Worm (Caenorhabditis elegans) whole organism, L1 larva: ENCODE data around the gene F38G1.3.

Experiments used
- C16A3.4 ChIP-seq: fragments of 150-350 bp; optimal IDR thresholded peaks from 2 replicates; lab custom pipeline; 2014; ENCODE audit warnings: missing biosample characterization, missing genetic modification characterization
- Y116A8C.19 ChIP-seq: sonication (generic microtip); optimal IDR thresholded peaks from 2 replicates; lab custom pipeline; 2016; ENCODE audit warnings: missing compliant biosample characterization, missing genetic modification characterization, borderline replicate concordance
- aha-1 ChIP-seq: fragments of 150-350 bp; optimal IDR thresholded peaks from 2 replicates; lab custom pipeline; 2014; ENCODE audit warnings: missing biosample characterization, missing genetic modification characterization
- alr-1 ChIP-seq: fragments of 200-800 bp; sonication (Bioruptor generic); optimal IDR thresholded peaks from 2 replicates; lab custom pipeline; 2018; ENCODE audit warnings: borderline replicate concordance, mild to moderate bottlenecking, missing genetic modification characterization, missing compliant biosample characterization
- ama-1 ChIP-seq: fragments of 150-350 bp; optimal IDR thresholded peaks from 2 replicates; lab custom pipeline; 2014
- blmp-1 ChIP-seq: fragments of 150-350 bp; optimal IDR thresholded peaks from 2 replicates; lab custom pipeline; 2014; ENCODE audit warnings: missing biosample characterization, missing genetic modification characterization
- ceh-63 ChIP-seq: fragments of 200-800 bp; sonication (Bioruptor generic); optimal IDR thresholded peaks from 2 replicates; lab custom pipeline; 2018; ENCODE audit warnings: mild to moderate bottlenecking, missing genetic modification characterization, missing compliant biosample characterization
- ceh-8 ChIP-seq: fragments of 200-800 bp; sonication (Bioruptor generic); optimal IDR thresholded peaks from 2 replicates; lab custom pipeline; 2018; ENCODE audit warnings: mild to moderate bottlenecking, missing genetic modification characterization, moderate library complexity, missing compliant biosample characterization
- ceh-90 ChIP-seq: sonication (generic microtip); optimal IDR thresholded peaks from 2 replicates; lab custom pipeline; 2016; ENCODE audit warnings: missing genetic modification characterization, missing compliant biosample characterization
- efl-3 ChIP-seq: fragments of 200-800 bp; sonication (Bioruptor generic); optimal IDR thresholded peaks from 2 replicates; lab custom pipeline; 2018; ENCODE audit warnings: mild to moderate bottlenecking, missing genetic modification characterization, missing compliant biosample characterization
- elt-3 ChIP-seq, 6 experiments: fragments of 150-350 bp in 1 of 6; sonication (generic microtip); optimal IDR thresholded peaks; 2 replicates each; lab custom pipeline; 2017 to 2018; ENCODE audit warnings: missing biosample characterization in 6 of 6, missing genetic modification characterization in 6 of 6, inconsistent platforms in 1 of 6
- ets-5 ChIP-seq: fragments of 200-800 bp; sonication (Bioruptor generic); IDR thresholded peaks from 2 replicates; pipeline ENCODE4 v1.3.6; 2022; ENCODE audit warnings: missing genetic modification characterization, missing compliant biosample characterization
- fkh-10 ChIP-seq: sonication (generic microtip); optimal IDR thresholded peaks from 2 replicates; lab custom pipeline; 2017; ENCODE audit warnings: missing biosample characterization, missing genetic modification reagents, missing genetic modification characterization
- fkh-8 ChIP-seq: sonication (generic microtip); optimal IDR thresholded peaks from 2 replicates; lab custom pipeline; 2016; ENCODE audit warnings: mild to moderate bottlenecking, missing genetic modification characterization, missing compliant biosample characterization
- grh-1 ChIP-seq: fragments of 200-800 bp; sonication (Bioruptor generic); IDR thresholded peaks from 2 replicates; pipeline ENCODE4 v1.3.6; 2022; ENCODE audit warnings: missing genetic modification reagents, missing genetic modification characterization, missing compliant biosample characterization
- irx-1 ChIP-seq: sonication (generic microtip); optimal IDR thresholded peaks from 2 replicates; lab custom pipeline; 2016; ENCODE audit warnings: missing genetic modification characterization, missing compliant biosample characterization
- jun-1 ChIP-seq: fragments of 150-350 bp; optimal IDR thresholded peaks from 2 replicates; lab custom pipeline; 2014; ENCODE audit warnings: missing biosample characterization, missing genetic modification reagents, missing genetic modification characterization
- lin-13 ChIP-seq: fragments of 150-350 bp; optimal IDR thresholded peaks from 2 replicates; lab custom pipeline; 2014; ENCODE audit warnings: missing biosample characterization, missing genetic modification reagents, missing genetic modification characterization
- lin-15B ChIP-seq: fragments of 150-350 bp; sonication (generic microtip); optimal IDR thresholded peaks from 3 replicates; lab custom pipeline; 2014; ENCODE audit warnings: missing biosample characterization, missing genetic modification characterization
- mep-1 ChIP-seq: fragments of 150-350 bp; optimal IDR thresholded peaks from 2 replicates; lab custom pipeline; 2014; ENCODE audit warnings: missing biosample characterization, missing genetic modification characterization
- nhr-11 ChIP-seq: fragments of 150-350 bp; optimal IDR thresholded peaks from 2 replicates; lab custom pipeline; 2014; ENCODE audit warnings: missing biosample characterization, missing genetic modification characterization
- nhr-12 ChIP-seq: sonication (generic microtip); optimal IDR thresholded peaks from 2 replicates; lab custom pipeline; 2017; ENCODE audit warnings: missing biosample characterization, missing genetic modification characterization
- nhr-28 ChIP-seq: fragments of 150-350 bp; optimal IDR thresholded peaks from 2 replicates; lab custom pipeline; 2014; ENCODE audit warnings: missing biosample characterization, missing genetic modification characterization
- nhr-47 ChIP-seq: sonication (generic microtip); optimal IDR thresholded peaks from 2 replicates; lab custom pipeline; 2016; ENCODE audit warnings: mild to moderate bottlenecking, missing genetic modification characterization, moderate library complexity, missing compliant biosample characterization
- nhr-71 ChIP-seq: sonication (generic microtip); optimal IDR thresholded peaks from 2 replicates; lab custom pipeline; 2016; ENCODE audit warnings: mild to moderate bottlenecking, missing genetic modification characterization, moderate library complexity, missing compliant biosample characterization
- nhr-76 ChIP-seq: sonication (generic microtip); optimal IDR thresholded peaks from 2 replicates; lab custom pipeline; 2017; ENCODE audit warnings: missing biosample characterization, missing genetic modification characterization
- nhr-84 ChIP-seq: sonication (generic microtip); optimal IDR thresholded peaks from 2 replicates; lab custom pipeline; 2017; ENCODE audit warnings: missing biosample characterization, missing genetic modification characterization
- nhr-85 ChIP-seq: sonication (generic microtip); peaks from one replicate; lab custom pipeline; 2016; ENCODE audit warnings: missing genetic modification characterization, inconsistent platforms, missing compliant biosample characterization
- pax-3 ChIP-seq: fragments of 200-800 bp; sonication (Bioruptor generic); optimal IDR thresholded peaks from 2 replicates; lab custom pipeline; 2018; ENCODE audit warnings: mild to moderate bottlenecking, missing genetic modification characterization, moderate library complexity, missing compliant biosample characterization
- pqm-1 ChIP-seq: sonication (generic microtip); optimal IDR thresholded peaks from 3 replicates; lab custom pipeline; 2017; ENCODE audit warnings: missing biosample characterization, missing genetic modification characterization
- rnt-1 ChIP-seq: sonication (generic microtip); optimal IDR thresholded peaks from 2 replicates; lab custom pipeline; 2016; ENCODE audit warnings: mild to moderate bottlenecking, missing genetic modification characterization, moderate library complexity, missing compliant biosample characterization
- skn-1 ChIP-seq: fragments of 150-350 bp; optimal IDR thresholded peaks from 2 replicates; lab custom pipeline; 2014; ENCODE audit warnings: missing biosample characterization, missing genetic modification characterization
- snpc-4 ChIP-seq: fragments of 150-350 bp; optimal IDR thresholded peaks from 2 replicates; lab custom pipeline; 2014; ENCODE audit warnings: missing biosample characterization, missing genetic modification characterization
- snu-23 ChIP-seq: sonication (generic microtip); optimal IDR thresholded peaks from 2 replicates; lab custom pipeline; 2016; ENCODE audit warnings: missing genetic modification characterization, missing compliant biosample characterization
- sox-4 ChIP-seq: sonication (generic microtip); optimal IDR thresholded peaks from 2 replicates; lab custom pipeline; 2016; ENCODE audit warnings: missing genetic modification characterization, missing compliant biosample characterization
- sptf-1 ChIP-seq: fragments of 150-350 bp; optimal IDR thresholded peaks from 2 replicates; lab custom pipeline; 2014; ENCODE audit warnings: missing biosample characterization, missing genetic modification characterization
- tlp-1 ChIP-seq: fragments of 150-350 bp; optimal IDR thresholded peaks from 2 replicates; lab custom pipeline; 2014; ENCODE audit warnings: missing biosample characterization, missing genetic modification characterization
- unc-130 ChIP-seq: fragments of 150-350 bp; optimal IDR thresholded peaks from 2 replicates; lab custom pipeline; 2017; ENCODE audit warnings: missing biosample characterization, missing genetic modification characterization, inconsistent platforms
- unc-98 ChIP-seq: fragments of 200-800 bp; sonication (Bioruptor generic); IDR thresholded peaks from 2 replicates; pipeline ENCODE4 v1.3.6; 2022; ENCODE audit warnings: missing genetic modification characterization, missing compliant biosample characterization
- zag-1 ChIP-seq: fragments of 150-350 bp; optimal IDR thresholded peaks from 2 replicates; lab custom pipeline; 2014; ENCODE audit warnings: missing biosample characterization, missing genetic modification characterization
- zip-4 ChIP-seq: fragments of 200-800 bp; sonication (Bioruptor generic); optimal IDR thresholded peaks from 2 replicates; lab custom pipeline; 2018; ENCODE audit warnings: mild to moderate bottlenecking, missing genetic modification characterization, moderate library complexity, missing compliant biosample characterization
- ztf-11 ChIP-seq, 2 experiments: sonication (generic microtip); optimal IDR thresholded peaks; 2 replicates each; lab custom pipeline; 2016 to 2017; ENCODE audit warnings: missing genetic modification characterization in 2 of 2, missing biosample characterization in 1 of 2, missing compliant biosample characterization in 1 of 2

The F38G1.3 gene

ce11 chrX:461623-462022 lies 14.7 kb upstream of the F38G1.3 start:
- no peak for TF ChIP-seq mep-1 (tag; lab: Kevin White, UChicago)
- TF ChIP-seq nhr-76: no peak
- TF ChIP-seq alr-1 (tag; lab: Kevin White, UChicago): no peak
- TF ChIP-seq nhr-28 (tag; lab: Kevin White, UChicago): no peak
- no peak for TF ChIP-seq nhr-47
- no peak for TF ChIP-seq unc-130
- TF ChIP-seq pax-3 (tag; lab: Kevin White, UChicago): no peak
- no peak for TF ChIP-seq zag-1 (tag; lab: Kevin White, UChicago)
- TF ChIP-seq ceh-8 (GFP tag; lab: Kevin White, UChicago): no peak
- TF ChIP-seq aha-1 (tag; lab: Kevin White, UChicago): no peak
- TF ChIP-seq zip-4 (GFP tag; lab: Kevin White, UChicago): no peak
- no peak for TF ChIP-seq ets-5
- TF ChIP-seq ceh-63: no peak
- TF ChIP-seq rnt-1: no peak
- no peak for TF ChIP-seq jun-1 (tag; lab: Kevin White, UChicago)
- no peak for TF ChIP-seq efl-3
- no peak for TF ChIP-seq fkh-10 (GFP tag; lab: Kevin White, UChicago)

DNA sequence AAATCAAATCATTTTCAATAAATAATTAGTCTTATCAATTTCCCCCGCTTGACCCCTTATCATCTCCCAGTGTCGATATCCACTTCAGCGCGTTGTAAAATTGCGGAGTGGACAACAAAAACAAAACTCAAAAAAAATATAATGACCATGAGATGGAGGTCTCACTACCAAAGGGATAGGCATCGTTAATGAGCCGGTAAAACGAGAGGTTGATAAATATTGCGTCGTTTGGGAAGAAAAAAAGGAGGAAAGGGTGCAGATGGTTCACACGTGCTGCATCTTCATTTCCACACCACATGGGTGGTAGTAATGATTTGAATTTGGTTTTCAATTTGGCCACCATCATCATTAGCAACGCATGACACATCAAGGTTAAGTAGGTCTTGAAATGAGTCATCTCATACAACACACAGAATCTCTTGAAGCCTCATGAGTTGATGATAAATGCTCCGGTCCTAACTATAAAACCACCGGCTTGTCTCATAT lies 9.0 kb upstream of the F38G1.3 start:
- TF ChIP-seq ztf-11 (tag; optimal IDR thresholded peaks at IDR 0.05; lab: Kevin White, UChicago) (no peak), sox-4 (tag; lab: Kevin White, UChicago) (no peak), zag-1 (tag; lab: Kevin White, UChicago) (no peak), ets-5 (no peak), irx-1 (no peak), ama-1 (lab: Kevin White, UChicago) (no peak), grh-1 (GFP tag; lab: Robert Waterston, UW) (no peak), Y116A8C.19 (tag; lab: Kevin White, UChicago) (no peak), nhr-85 (no peak), pqm-1 (tag; lab: Kevin White, UChicago) (no peak), nhr-84 (tag; lab: Kevin White, UChicago) (no peak), lin-13 (no peak), tlp-1 (tag; lab: Kevin White, UChicago) (no peak), nhr-71 (no peak), lin-15B (no peak)

ce11 chrX:481150-481549 lies 4.8 kb downstream of the F38G1.3 start, which contains the start of gene che-2:
che-2 (plus strand) TSS chrX:481450.
- no peak for TF ChIP-seq sptf-1 (tag; lab: Kevin White, UChicago)
- TF ChIP-seq snu-23 (GFP tag; lab: Kevin White, UChicago): no peak
- no peak for TF ChIP-seq blmp-1 (tag; lab: Kevin White, UChicago)
- no peak for TF ChIP-seq fkh-10 (GFP tag; lab: Kevin White, UChicago)
- no peak for TF ChIP-seq C16A3.4 (tag; lab: Kevin White, UChicago)
- TF ChIP-seq nhr-12 (tag; lab: Kevin White, UChicago): no peak
- TF ChIP-seq elt-3 (tag; optimal IDR thresholded peaks at IDR 0.05; lab: Kevin White, UChicago): no peak
- no peak for TF ChIP-seq snpc-4 (tag; lab: Kevin White, UChicago)
- no peak for TF ChIP-seq irx-1
- no peak for TF ChIP-seq unc-98 (GFP tag; lab: Robert Waterston, UW)
- peak; percentile 6 for TF ChIP-seq skn-1 (tag; lab: Kevin White, UChicago)
- TF ChIP-seq Y116A8C.19 (tag; lab: Kevin White, UChicago): no peak
- peak; percentile 50 for TF ChIP-seq fkh-8 (tag; lab: Kevin White, UChicago)
- TF ChIP-seq nhr-11 (tag; lab: Kevin White, UChicago): no peak
- no peak for TF ChIP-seq ceh-90 (tag; lab: Kevin White, UChicago)
